Fruit fly (Drosophila melanogaster): ENCODE measurements around the gene Cow.

The Cow gene

DNA sequence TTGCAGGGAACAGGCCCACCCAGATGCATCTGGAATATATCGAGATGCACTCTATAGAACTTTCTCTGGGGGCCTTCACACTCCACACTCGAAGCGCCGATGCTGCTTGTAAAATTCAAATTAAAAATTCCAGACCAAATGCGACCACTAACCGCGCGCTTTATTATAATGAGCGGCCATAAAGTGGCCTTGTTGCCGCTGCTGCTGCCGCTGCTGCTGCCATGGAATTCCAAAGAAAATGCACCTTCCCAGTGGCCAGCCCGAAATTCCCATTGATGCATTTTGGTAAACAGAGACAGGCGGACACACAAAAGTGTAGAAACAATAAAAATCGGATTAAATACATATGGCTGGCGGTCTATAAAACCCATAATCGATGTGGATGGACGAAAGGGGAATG is 17.7 kb upstream of the Cow start:
- TF ChIP-seq Sox14 (GFP tag; optimal IDR thresholded peaks at IDR 0.05) = no peak
- no peak for TF ChIP-seq CG34406 (GFP tag; optimal IDR thresholded peaks at IDR 0.05)
- TF ChIP-seq acj6 (GFP tag; optimal IDR thresholded peaks at IDR 0.05) = no peak
- TF ChIP-seq esn (GFP tag; optimal IDR thresholded peaks at IDR 0.05) = no peak
- no peak for TF ChIP-seq Eip78C (GFP tag)
- TF ChIP-seq vri (GFP tag; optimal IDR thresholded peaks at IDR 0.05) = no peak
- TF ChIP-seq spab (GFP tag; optimal IDR thresholded peaks at IDR 0.05) = no peak
- no peak for TF ChIP-seq fkh (GFP tag; optimal IDR thresholded peaks at IDR 0.05)
- TF ChIP-seq Hr39 (GFP tag; optimal IDR thresholded peaks at IDR 0.05) = no peak
- no peak for TF ChIP-seq CG6276 (GFP tag; optimal IDR thresholded peaks at IDR 0.05)
- TF ChIP-seq net (GFP tag; optimal IDR thresholded peaks at IDR 0.05) = no peak
- TF ChIP-seq Eip93F (GFP tag; optimal IDR thresholded peaks at IDR 0.05) = no peak
- TF ChIP-seq CG31627 (GFP tag; optimal IDR thresholded peaks at IDR 0.05) = no peak
- no peak for TF ChIP-seq CG8319 (GFP tag; optimal IDR thresholded peaks at IDR 0.05)
- no peak for TF ChIP-seq Blimp-1 (GFP tag; optimal IDR thresholded peaks at IDR 0.05)
- TF ChIP-seq CG11902 (GFP tag; optimal IDR thresholded peaks at IDR 0.05) = no peak
- no peak for TF ChIP-seq CG6854 (GFP tag; optimal IDR thresholded peaks at IDR 0.05)

DNA sequence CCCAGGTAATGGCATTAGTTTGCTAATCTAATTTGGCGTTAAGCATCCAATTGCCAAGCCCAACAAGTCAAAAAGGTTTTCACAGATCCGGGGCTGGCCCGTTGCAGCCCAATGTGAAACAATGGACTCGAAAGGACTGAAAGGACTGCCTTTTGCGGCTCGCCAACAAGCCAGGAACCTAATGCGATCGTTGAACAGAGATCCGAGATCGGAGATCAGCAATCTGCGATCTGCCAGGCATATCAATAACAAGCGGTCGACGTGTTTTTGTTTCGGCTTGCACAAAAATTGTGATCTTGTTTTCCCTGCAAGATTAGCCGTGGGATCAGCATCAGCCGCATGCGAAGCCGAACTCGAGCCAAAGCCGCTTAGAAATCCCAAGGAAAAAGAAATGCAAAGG is 17.1 kb upstream of the Cow start:
- TF ChIP-seq OdsH (GFP tag; optimal IDR thresholded peaks at IDR 0.05) (no peak), CG16779 (tag; optimal IDR thresholded peaks at IDR 0.05) (no peak), vri (GFP tag; optimal IDR thresholded peaks at IDR 0.05) (no peak), CG11902 (GFP tag; optimal IDR thresholded peaks at IDR 0.05) (no peak), Blimp-1 (GFP tag; optimal IDR thresholded peaks at IDR 0.05) (no peak), Hr4 (GFP tag; optimal IDR thresholded peaks at IDR 0.05) (no peak)

DNA sequence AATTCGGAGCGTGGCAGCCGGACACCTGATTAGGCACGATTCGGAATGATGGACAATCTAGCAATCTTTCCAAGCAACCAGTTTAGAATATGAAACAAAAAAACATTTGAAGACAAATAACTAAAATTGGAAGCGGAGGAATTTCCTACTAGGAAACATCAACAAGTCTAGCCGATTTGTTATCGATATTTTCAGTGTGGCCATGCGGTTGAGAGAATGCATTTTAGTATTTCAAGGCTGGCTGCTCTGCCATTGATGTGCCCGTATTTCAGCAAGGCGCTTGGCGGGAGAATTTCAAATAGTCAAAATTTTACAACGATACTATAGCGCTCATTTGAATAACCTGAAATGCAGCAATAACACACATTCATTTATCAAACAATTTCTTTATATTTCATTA is 15.3 kb upstream of the Cow start, which contains the start of gene CG31457:
Gene CG31457 (minus strand): TSS at position 186 of the 400 bp plus-strand sequence.
- TF ChIP-seq net (GFP tag; optimal IDR thresholded peaks at IDR 0.05) (no peak), achi (GFP tag; optimal IDR thresholded peaks at IDR 0.05) (no peak), eg (GFP tag; IDR thresholded peaks at IDR 0.05) (no peak), spab (GFP tag; optimal IDR thresholded peaks at IDR 0.05) (no peak), esn (GFP tag; optimal IDR thresholded peaks at IDR 0.05) (peak; percentile 15), vri (GFP tag; optimal IDR thresholded peaks at IDR 0.05) (no peak), CG10669 (GFP tag; optimal IDR thresholded peaks at IDR 0.05) (no peak), CG6276 (GFP tag; optimal IDR thresholded peaks at IDR 0.05) (no peak), Eip93F (GFP tag; optimal IDR thresholded peaks at IDR 0.05) (no peak), CG15336 (GFP tag; IDR thresholded peaks at IDR 0.05) (no peak), dsx (GFP tag; optimal IDR thresholded peaks at IDR 0.05; ENCODE audit: poor library complexity, severe bottlenecking) (no peak), CG8319 (GFP tag; optimal IDR thresholded peaks at IDR 0.05) (no peak), cyc (GFP tag; optimal IDR thresholded peaks at IDR 0.05) (no peak), Smox (GFP tag; optimal IDR thresholded peaks at IDR 0.05) (no peak), Hr4 (GFP tag; optimal IDR thresholded peaks at IDR 0.05) (no peak), Blimp-1 (GFP tag; optimal IDR thresholded peaks at IDR 0.05) (no peak), fkh (GFP tag; optimal IDR thresholded peaks at IDR 0.05) (peak; percentile 24), CG6854 (GFP tag; optimal IDR thresholded peaks at IDR 0.05) (no peak), CG32006 (GFP tag; optimal IDR thresholded peaks at IDR 0.05) (no peak), CG8119 (GFP tag; IDR thresholded peaks at IDR 0.05) (no peak), CG10631 (GFP tag; optimal IDR thresholded peaks at IDR 0.05) (no peak), Lpt (GFP tag; optimal IDR thresholded peaks at IDR 0.05) (no peak), salr (GFP tag; optimal IDR thresholded peaks at IDR 0.05) (no peak), CG6808 (GFP tag; optimal IDR thresholded peaks at IDR 0.05) (no peak), CG6792 (GFP tag; optimal IDR thresholded peaks at IDR 0.05) (no peak), Hr39 (GFP tag; optimal IDR thresholded peaks at IDR 0.05) (peak; percentile 0), Eip78C (GFP tag) (peak; percentile 4)

DNA sequence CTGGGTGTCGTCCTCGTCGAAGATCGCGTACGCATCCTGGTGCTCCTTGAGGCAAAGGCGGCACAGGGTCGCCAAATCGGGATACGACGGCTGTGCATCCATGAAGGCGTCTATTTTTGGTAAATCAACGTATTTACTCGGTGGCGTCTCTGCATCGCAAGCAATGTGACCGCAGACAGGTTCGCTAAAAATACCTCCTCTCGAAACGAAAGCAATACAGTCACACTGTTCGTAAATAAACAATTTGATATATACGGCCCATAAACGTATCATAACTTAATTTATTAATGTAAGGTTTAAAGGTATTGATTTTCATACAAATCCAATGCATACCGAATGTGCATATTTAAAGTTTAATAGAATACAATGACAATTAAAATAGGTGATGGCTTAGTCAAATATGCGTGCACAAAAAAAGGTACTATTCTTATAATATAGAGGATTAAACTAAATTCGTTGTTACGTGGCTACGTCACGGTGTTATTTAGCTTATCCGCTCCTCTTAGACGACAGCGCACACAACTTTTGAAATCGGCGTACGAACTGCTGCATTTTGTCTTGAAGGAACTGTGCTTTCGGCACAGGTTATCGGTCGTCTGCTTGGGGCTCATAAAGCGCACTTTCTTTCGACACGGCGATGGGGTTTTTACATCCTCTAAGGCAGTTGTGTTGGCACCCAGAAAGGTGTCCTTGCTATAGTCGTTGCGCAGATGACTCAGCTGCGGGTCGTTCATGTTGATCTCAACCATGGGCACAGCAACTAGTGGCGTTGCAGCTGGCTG is 13.9 kb upstream of the Cow start, which contains the start of gene CG31365:
Gene CG31365 (minus strand): TSS at position 182 of the 782 bp plus-strand sequence.
- TF ChIP-seq svp (GFP tag) (peak; percentile 93), vri (GFP tag; optimal IDR thresholded peaks at IDR 0.05) (no peak), CG34406 (GFP tag; optimal IDR thresholded peaks at IDR 0.05) (no peak), Sox14 (GFP tag; optimal IDR thresholded peaks at IDR 0.05) (no peak), achi (GFP tag; optimal IDR thresholded peaks at IDR 0.05) (no peak), Smox (GFP tag; optimal IDR thresholded peaks at IDR 0.05) (no peak), CG9139 (GFP tag; optimal IDR thresholded peaks at IDR 0.05) (no peak), Blimp-1 (GFP tag; optimal IDR thresholded peaks at IDR 0.05) (no peak), net (GFP tag; optimal IDR thresholded peaks at IDR 0.05) (no peak), fd59A (GFP tag; optimal IDR thresholded peaks at IDR 0.05) (no peak), Ets21C (GFP tag; optimal IDR thresholded peaks at IDR 0.05) (no peak), CG3919 (GFP tag; optimal IDR thresholded peaks at IDR 0.05) (no peak), CG11762 (GFP tag; optimal IDR thresholded peaks at IDR 0.05; ENCODE audit: insufficient read depth) (no peak), Eip78C (GFP tag) (peak; percentile 46), CG10669 (GFP tag; optimal IDR thresholded peaks at IDR 0.05) (no peak), Lpt (GFP tag; optimal IDR thresholded peaks at IDR 0.05) (no peak), Hr39 (GFP tag; optimal IDR thresholded peaks at IDR 0.05) (peak; percentile 15), CG1621 (tag; optimal IDR thresholded peaks at IDR 0.05) (peak; percentile 10), fkh (GFP tag; optimal IDR thresholded peaks at IDR 0.05) (peak; percentile 99), CG7368 (GFP tag; optimal IDR thresholded peaks at IDR 0.05) (no peak), CG16779 (tag; optimal IDR thresholded peaks at IDR 0.05) (no peak)

Measured in whole organism, prepupa.